Worm (Caenorhabditis elegans) whole organism, mixed stage, embryonic: Measurements from ENCODE around the gene pmp-2.

Source experiments
- M03D4.4 ChIP-seq: sonication (generic microtip); optimal IDR thresholded peaks from 2 replicates; lab custom pipeline; 2017; ENCODE audit warnings: mild to moderate bottlenecking, missing genetic modification characterization, missing compliant biosample characterization
- bed-3 ChIP-seq: fragments of 200-800 bp; sonication (Bioruptor generic); optimal IDR thresholded peaks from 3 replicates; lab custom pipeline; 2018; ENCODE audit warnings: mild to moderate bottlenecking, missing genetic modification characterization, moderate library complexity, missing compliant biosample characterization
- blmp-1 ChIP-seq: fragments of 150-350 bp; optimal IDR thresholded peaks from 2 replicates; lab custom pipeline; 2014; ENCODE audit warnings: missing biosample characterization, missing genetic modification characterization
- ceh-39 ChIP-seq: fragments of 150-350 bp; optimal IDR thresholded peaks from 2 replicates; lab custom pipeline; 2014; ENCODE audit warnings: missing biosample characterization, missing genetic modification characterization
- ceh-43 ChIP-seq: fragments of 200-800 bp; sonication (Bioruptor generic); optimal IDR thresholded peaks from 2 replicates; lab custom pipeline; 2018; ENCODE audit warnings: mild to moderate bottlenecking, missing genetic modification characterization, moderate library complexity, missing compliant biosample characterization
- ceh-83 ChIP-seq: fragments of 200-800 bp; sonication (Bioruptor generic); optimal IDR thresholded peaks from 2 replicates; lab custom pipeline; 2018; ENCODE audit warnings: mild to moderate bottlenecking, missing genetic modification characterization, missing compliant biosample characterization
- ces-1 ChIP-seq: fragments of 150-350 bp; optimal IDR thresholded peaks from 2 replicates; lab custom pipeline; 2014; ENCODE audit warnings: missing biosample characterization, missing genetic modification reagents, missing genetic modification characterization
- cnd-1 ChIP-seq: fragments of 200-800 bp; sonication (Bioruptor generic); optimal IDR thresholded peaks from 2 replicates; lab custom pipeline; 2018; ENCODE audit warnings: mild to moderate bottlenecking, missing genetic modification characterization, missing compliant biosample characterization
- drap-1 ChIP-seq: fragments of 200-800 bp; sonication (Bioruptor generic); optimal IDR thresholded peaks from 3 replicates; lab custom pipeline; 2018; ENCODE audit warnings: mild to moderate bottlenecking, missing genetic modification characterization, missing compliant biosample characterization
- elt-1 ChIP-seq: sonication (generic microtip); optimal IDR thresholded peaks from 2 replicates; lab custom pipeline; 2017; ENCODE audit warnings: missing genetic modification characterization, mild to moderate bottlenecking, missing compliant biosample characterization, antibody characterized with exemption, moderate library complexity, borderline replicate concordance; ENCODE audit not compliant: insufficient read depth
- elt-3 ChIP-seq: fragments of 150-350 bp; optimal IDR thresholded peaks from 2 replicates; lab custom pipeline; 2014; ENCODE audit warnings: missing biosample characterization, missing genetic modification characterization
- flh-1 ChIP-seq: fragments of 200-800 bp; sonication (Bioruptor generic); optimal IDR thresholded peaks from 2 replicates; lab custom pipeline; 2018; ENCODE audit warnings: mild to moderate bottlenecking, missing genetic modification characterization, moderate library complexity, missing compliant biosample characterization
- ham-2 ChIP-seq: fragments of 200-800 bp; sonication (Bioruptor generic); optimal IDR thresholded peaks from 2 replicates; lab custom pipeline; 2018; ENCODE audit warnings: mild to moderate bottlenecking, missing genetic modification characterization, missing compliant biosample characterization
- hlh-1 ChIP-seq: fragments of 150-350 bp; optimal IDR thresholded peaks from 2 replicates; lab custom pipeline; 2014; ENCODE audit warnings: missing biosample characterization, missing genetic modification reagents, missing genetic modification characterization
- lin-13 ChIP-seq: fragments of 150-350 bp; optimal IDR thresholded peaks from 2 replicates; lab custom pipeline; 2014; ENCODE audit warnings: missing biosample characterization, missing genetic modification characterization
- lin-32 ChIP-seq: fragments of 200-800 bp; sonication (Bioruptor generic); optimal IDR thresholded peaks from 2 replicates; lab custom pipeline; 2018; ENCODE audit warnings: mild to moderate bottlenecking, missing genetic modification characterization, missing compliant biosample characterization
- lsy-2 ChIP-seq: fragments of 150-350 bp; optimal IDR thresholded peaks from 2 replicates; lab custom pipeline; 2014; ENCODE audit warnings: missing biosample characterization, missing genetic modification characterization
- mab-5 ChIP-seq: fragments of 150-350 bp; optimal IDR thresholded peaks from 2 replicates; lab custom pipeline; 2014; ENCODE audit warnings: missing biosample characterization, missing genetic modification characterization
- mep-1 ChIP-seq: fragments of 150-350 bp; optimal IDR thresholded peaks from 2 replicates; lab custom pipeline; 2017; ENCODE audit warnings: missing biosample characterization, missing genetic modification reagents, missing genetic modification characterization, inconsistent platforms
- mls-2 ChIP-seq: sonication (generic microtip); optimal IDR thresholded peaks from 2 replicates; lab custom pipeline; 2016; ENCODE audit warnings: mild to moderate bottlenecking, missing genetic modification characterization, moderate library complexity, missing compliant biosample characterization
- nhr-12 ChIP-seq: fragments of 150-350 bp; optimal IDR thresholded peaks from 2 replicates; lab custom pipeline; 2014; ENCODE audit warnings: missing biosample characterization, missing genetic modification characterization
- nhr-2 ChIP-seq: fragments of 150-350 bp; optimal IDR thresholded peaks from 2 replicates; lab custom pipeline; 2014; ENCODE audit warnings: missing biosample characterization, missing genetic modification characterization
- nhr-237 ChIP-seq: fragments of 150-350 bp; optimal IDR thresholded peaks from 2 replicates; lab custom pipeline; 2014; ENCODE audit warnings: missing biosample characterization, missing genetic modification characterization
- nhr-28 ChIP-seq: fragments of 150-350 bp; optimal IDR thresholded peaks from 2 replicates; lab custom pipeline; 2014; ENCODE audit warnings: missing biosample characterization, missing genetic modification characterization
- nhr-76 ChIP-seq: sonication (generic microtip); optimal IDR thresholded peaks from 2 replicates; lab custom pipeline; 2017; ENCODE audit warnings: missing biosample characterization, missing genetic modification characterization
- pha-4 ChIP-seq: fragments of 150-350 bp; optimal IDR thresholded peaks from 2 replicates; lab custom pipeline; 2018; ENCODE audit warnings: missing biosample characterization, missing genetic modification reagents, missing genetic modification characterization
- sem-2 ChIP-seq: fragments of 200-800 bp; sonication (Bioruptor generic); optimal IDR thresholded peaks from 2 replicates; lab custom pipeline; 2018; ENCODE audit warnings: mild to moderate bottlenecking, missing genetic modification characterization, missing compliant biosample characterization
- snpc-4 ChIP-seq: fragments of 150-350 bp; optimal IDR thresholded peaks from 2 replicates; lab custom pipeline; 2014; ENCODE audit warnings: missing biosample characterization, missing genetic modification characterization
- sptf-1 ChIP-seq: sonication (generic microtip); optimal IDR thresholded peaks from 2 replicates; lab custom pipeline; 2017; ENCODE audit warnings: mild to moderate bottlenecking, missing genetic modification characterization, moderate library complexity, missing compliant biosample characterization
- tbx-8 ChIP-seq: fragments of 200-800 bp; sonication (Bioruptor generic); optimal IDR thresholded peaks from 2 replicates; lab custom pipeline; 2018; ENCODE audit warnings: mild to moderate bottlenecking, missing genetic modification characterization, moderate library complexity, missing compliant biosample characterization
- unc-120 ChIP-seq: sonication (generic microtip); optimal IDR thresholded peaks from 2 replicates; lab custom pipeline; 2017; ENCODE audit warnings: missing genetic modification characterization, missing compliant biosample characterization; ENCODE audit not compliant: poor library complexity, severe bottlenecking
- unc-39 ChIP-seq: fragments of 150-350 bp; optimal IDR thresholded peaks from 2 replicates; lab custom pipeline; 2014; ENCODE audit warnings: missing biosample characterization, missing genetic modification characterization
- unc-62 ChIP-seq: fragments of 150-350 bp; optimal IDR thresholded peaks from 2 replicates; lab custom pipeline; 2014; ENCODE audit warnings: missing biosample characterization, missing genetic modification reagents, missing genetic modification characterization
- zip-8 ChIP-seq: fragments of 150-350 bp; optimal IDR thresholded peaks from 2 replicates; lab custom pipeline; 2014; ENCODE audit warnings: missing biosample characterization, missing genetic modification characterization
- ztf-11 ChIP-seq: fragments of 150-350 bp; optimal IDR thresholded peaks from 2 replicates; lab custom pipeline; 2014; ENCODE audit warnings: missing biosample characterization, missing genetic modification characterization

The pmp-2 gene

DNA sequence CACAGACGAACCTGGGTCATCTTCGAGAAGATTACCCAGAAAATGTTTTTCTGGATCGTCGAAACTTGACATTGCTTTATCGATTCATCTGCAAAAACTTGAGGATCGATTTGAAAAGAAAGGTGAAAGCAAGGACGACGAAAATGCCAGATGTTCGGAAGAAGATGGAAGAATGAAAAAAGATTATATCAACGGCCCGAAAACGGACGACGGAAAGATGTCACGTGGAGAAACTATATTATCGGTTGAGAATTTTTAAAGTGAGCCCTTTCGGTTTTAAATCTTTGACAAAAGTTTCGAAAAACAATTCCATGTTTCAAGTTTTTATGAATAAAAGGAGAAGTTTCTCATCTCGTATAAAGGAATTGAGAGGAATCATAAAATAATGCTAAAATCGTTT, 29.4 kb downstream of the pmp-2 start, which contains the start of gene dnj-5:
Gene dnj-5, minus strand, starts transcription at position 101 of the 400 bp plus-strand sequence.
- no peak for TF ChIP-seq nhr-28 (tag; lab: Kevin White, UChicago)
- no peak for TF ChIP-seq hlh-1 (tag; lab: Kevin White, UChicago)
- no peak for TF ChIP-seq nhr-12 (tag; lab: Kevin White, UChicago)
- TF ChIP-seq M03D4.4, result no peak
- TF ChIP-seq flh-1 (GFP tag; lab: Kevin White, UChicago), result no peak
- no peak for TF ChIP-seq pha-4
- TF ChIP-seq mls-2 (tag; lab: Kevin White, UChicago), result no peak
- TF ChIP-seq tbx-8, result no peak
- TF ChIP-seq ham-2 (GFP tag; lab: Kevin White, UChicago), result no peak
- no peak for TF ChIP-seq ceh-39 (tag; lab: Kevin White, UChicago)
- TF ChIP-seq lin-13, result no peak
- no peak for TF ChIP-seq snpc-4 (tag; lab: Kevin White, UChicago)
- TF ChIP-seq sem-2, result no peak
- no peak for TF ChIP-seq ceh-83
- TF ChIP-seq nhr-2, result no peak
- no peak for TF ChIP-seq nhr-76

DNA sequence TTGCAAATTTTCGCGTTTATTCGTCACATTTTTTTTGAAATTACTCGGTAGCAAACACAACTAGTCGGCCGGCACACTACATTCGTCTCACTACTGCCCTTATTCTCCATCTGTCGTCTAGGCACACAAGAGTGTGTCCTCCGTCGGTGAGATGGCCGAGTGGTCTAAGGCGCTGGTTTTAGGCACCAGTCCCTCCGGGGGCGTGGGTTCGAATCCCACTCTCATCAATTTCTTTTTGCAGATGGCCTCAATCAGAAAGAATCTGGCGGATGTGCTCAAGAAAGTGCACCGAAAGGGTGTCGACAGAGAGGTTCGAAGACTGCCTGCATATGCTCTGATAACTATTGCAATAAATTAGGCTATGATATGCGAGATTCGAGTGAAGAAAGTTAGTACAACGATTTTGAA, 34.5 kb downstream of the pmp-2 start:
- TF ChIP-seq hlh-1 (tag; lab: Kevin White, UChicago), result peak; percentile 32
- TF ChIP-seq unc-62, result peak; percentile 76
- peak; percentile 75 for TF ChIP-seq lin-13
- peak; percentile 68 for TF ChIP-seq mep-1 (tag; lab: Kevin White, UChicago)
- no peak for TF ChIP-seq blmp-1 (tag; lab: Kevin White, UChicago)
- peak; percentile 95 for TF ChIP-seq mls-2 (tag; lab: Kevin White, UChicago)
- TF ChIP-seq cnd-1 (tag; lab: Kevin White, UChicago), result peak; percentile 96
- no peak for TF ChIP-seq pha-4
- TF ChIP-seq flh-1 (GFP tag; lab: Kevin White, UChicago), result peak; percentile 65
- TF ChIP-seq ceh-83, result peak; percentile 94
- no peak for TF ChIP-seq mab-5
- TF ChIP-seq sptf-1 (tag; lab: Kevin White, UChicago), result peak; percentile 94
- peak; percentile 93 for TF ChIP-seq M03D4.4
- no peak for TF ChIP-seq nhr-76
- TF ChIP-seq drap-1 (GFP tag; lab: Kevin White, UChicago), result peak; percentile 91
- peak; percentile 76 for TF ChIP-seq unc-120 (tag; lab: Kevin White, UChicago)
- TF ChIP-seq ham-2 (GFP tag; lab: Kevin White, UChicago), result peak; percentile 68
- no peak for TF ChIP-seq ceh-39 (tag; lab: Kevin White, UChicago)
- TF ChIP-seq bed-3 (GFP tag; lab: Kevin White, UChicago), result peak; percentile 72
- TF ChIP-seq ztf-11 (tag; lab: Kevin White, UChicago), result peak; percentile 72
- peak; percentile 75 for TF ChIP-seq ceh-43 (GFP tag; lab: Kevin White, UChicago)
- TF ChIP-seq lin-32 (GFP tag; lab: Kevin White, UChicago), result peak; percentile 91
- TF ChIP-seq zip-8 (tag; lab: Kevin White, UChicago), result no peak
- TF ChIP-seq elt-3 (tag; lab: Kevin White, UChicago), result no peak
- TF ChIP-seq elt-1 (tag; lab: Kevin White, UChicago), result peak; percentile 32
- TF ChIP-seq ces-1, result peak; percentile 57
- TF ChIP-seq nhr-2, result no peak
- peak; percentile 35 for TF ChIP-seq lsy-2 (tag; lab: Kevin White, UChicago)
- TF ChIP-seq snpc-4 (tag; lab: Kevin White, UChicago), result no peak
- peak; percentile 45 for TF ChIP-seq nhr-237 (tag; lab: Kevin White, UChicago)
- peak; percentile 68 for TF ChIP-seq unc-39 (tag; lab: Kevin White, UChicago)
- peak; percentile 74 for TF ChIP-seq tbx-8
- TF ChIP-seq nhr-28 (tag; lab: Kevin White, UChicago), result peak; percentile 27
- TF ChIP-seq sem-2, result peak; percentile 88
- TF ChIP-seq nhr-12 (tag; lab: Kevin White, UChicago), result peak; percentile 55
- TF ChIP-seq, all 35 proteins: peak for 26

DNA sequence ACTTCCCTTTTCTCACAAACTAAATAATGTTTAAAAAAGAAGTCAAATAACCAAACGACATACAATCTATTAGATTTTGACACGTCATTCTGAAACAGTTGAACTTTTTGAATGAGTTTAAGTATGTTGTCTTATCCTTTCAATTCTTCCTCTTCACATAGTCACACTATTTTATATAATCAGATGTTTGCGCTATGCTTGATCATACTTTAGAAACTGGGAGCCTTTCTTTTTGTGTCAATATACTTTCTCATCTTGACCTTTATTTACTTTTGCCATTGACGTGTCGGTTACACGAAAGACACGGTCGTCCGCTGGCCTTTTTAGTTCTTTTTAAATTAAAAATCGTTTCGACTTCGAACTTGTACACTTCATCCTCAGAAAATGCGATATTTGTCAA, 35.7 kb downstream of the pmp-2 start, which contains the start of gene C04A2.15:
Gene C04A2.15, plus strand, starts transcription at position 299 of the 400 bp plus-strand sequence.
- TF ChIP-seq nhr-12 (tag; lab: Kevin White, UChicago) (no peak), nhr-76 (no peak), ham-2 (GFP tag; lab: Kevin White, UChicago) (no peak), bed-3 (GFP tag; lab: Kevin White, UChicago) (no peak), ceh-43 (GFP tag; lab: Kevin White, UChicago) (no peak), ztf-11 (tag; lab: Kevin White, UChicago) (no peak)
- TF ChIP-seq, all 35 proteins: peak for 0
